Worm (Caenorhabditis elegans): ENCODE measurements around the gene K08D9.2.

The K08D9.2 gene

ce11 chrV:3279138-3279537 is 51.7 kb downstream of the K08D9.2 start:
- TF ChIP-seq fos-1 (tag; optimal IDR thresholded peaks at IDR 0.05) = no peak
- TF ChIP-seq ztf-4 (tag; optimal IDR thresholded peaks at IDR 0.05) = no peak
- no peak for TF ChIP-seq nhr-129 (tag; optimal IDR thresholded peaks at IDR 0.05)
- TF ChIP-seq nhr-23 (tag; optimal IDR thresholded peaks at IDR 0.05) = no peak
- no peak for TF ChIP-seq elt-1 (tag; optimal IDR thresholded peaks at IDR 0.05)
- TF ChIP-seq nhr-237 (tag; optimal IDR thresholded peaks at IDR 0.05) = no peak
- TF ChIP-seq snpc-4 (tag; optimal IDR thresholded peaks at IDR 0.05) = no peak
- TF ChIP-seq F13H6.1 (tag; optimal IDR thresholded peaks at IDR 0.05) = peak; percentile 65
- no peak for TF ChIP-seq nhr-11 (tag; optimal IDR thresholded peaks at IDR 0.05)
- no peak for TF ChIP-seq egl-27 (tag; optimal IDR thresholded peaks at IDR 0.05)
- TF ChIP-seq ceh-82 (tag; optimal IDR thresholded peaks at IDR 0.05) = no peak
- no peak for TF ChIP-seq nhr-6 (tag; optimal IDR thresholded peaks at IDR 0.05)
- TF ChIP-seq aly-2 (tag; optimal IDR thresholded peaks at IDR 0.05) = no peak
- TF ChIP-seq Y55F3AM.14 (GFP tag; optimal IDR thresholded peaks at IDR 0.05) = no peak
- no peak for TF ChIP-seq mab-5 (tag; optimal IDR thresholded peaks at IDR 0.05)
- TF ChIP-seq alr-1 (tag; optimal IDR thresholded peaks at IDR 0.05) = no peak
- TF ChIP-seq mbf-1 (tag; optimal IDR thresholded peaks at IDR 0.05) = no peak
- TF ChIP-seq sma-9 (GFP tag; optimal IDR thresholded peaks at IDR 0.05) = peak; percentile 78
- TF ChIP-seq sma-9 (tag; optimal IDR thresholded peaks at IDR 0.05) = no peak
- TF ChIP-seq lsy-2 (tag; optimal IDR thresholded peaks at IDR 0.05) = peak in 1 of 2 experiments; percentile 27
